Worm (Caenorhabditis elegans) whole organism, L3 larva: Measurements from ENCODE around the gene mrps-16.

Experiments
- aly-2 ChIP-seq: fragments of 150-350 bp; optimal IDR thresholded peaks from 2 replicates; lab custom pipeline; 2014; ENCODE audit warnings: missing biosample characterization, missing genetic modification characterization
- ama-1 ChIP-seq: fragments of 150-350 bp; optimal IDR thresholded peaks from 2 replicates; lab custom pipeline; 2018
- ceh-28 ChIP-seq: fragments of 150-350 bp; optimal IDR thresholded peaks from 2 replicates; lab custom pipeline; 2014; ENCODE audit warnings: missing biosample characterization, missing genetic modification reagents, missing genetic modification characterization
- ceh-82 ChIP-seq: fragments of 150-350 bp; optimal IDR thresholded peaks from 2 replicates; lab custom pipeline; 2014; ENCODE audit warnings: missing biosample characterization, missing genetic modification characterization
- egl-27 ChIP-seq: sonication (generic microtip); optimal IDR thresholded peaks from 4 replicates; lab custom pipeline; 2017; ENCODE audit warnings: missing biosample characterization, missing genetic modification reagents, missing genetic modification characterization
- elt-1 ChIP-seq: fragments of 150-350 bp; optimal IDR thresholded peaks from 2 replicates; lab custom pipeline; 2014; ENCODE audit warnings: missing biosample characterization, missing genetic modification characterization
- elt-3 ChIP-seq, 3 experiments: fragments of 150-350 bp in 1 of 3; sonication (generic microtip) in 2 of 3; optimal IDR thresholded peaks; 2 replicates in 2 of 3; 4 replicates in 1 of 3; lab custom pipeline; 2014 to 2017; ENCODE audit warnings: missing biosample characterization in 3 of 3, missing genetic modification characterization in 3 of 3
- fkh-10 ChIP-seq: sonication (generic microtip); optimal IDR thresholded peaks from 2 replicates; lab custom pipeline; 2017; ENCODE audit warnings: missing biosample characterization, missing genetic modification reagents, missing genetic modification characterization
- fkh-2 ChIP-seq: fragments of 150-350 bp; optimal IDR thresholded peaks from 2 replicates; lab custom pipeline; 2014; ENCODE audit warnings: missing biosample characterization, missing genetic modification reagents, missing genetic modification characterization
- fos-1 ChIP-seq: fragments of 150-350 bp; optimal IDR thresholded peaks from 2 replicates; lab custom pipeline; 2014; ENCODE audit warnings: missing biosample characterization, missing genetic modification characterization
- jun-1 ChIP-seq: fragments of 150-350 bp; optimal IDR thresholded peaks from 2 replicates; lab custom pipeline; 2014; ENCODE audit warnings: missing biosample characterization, missing genetic modification reagents, missing genetic modification characterization
- lin-15B ChIP-seq: fragments of 150-350 bp; optimal IDR thresholded peaks from 2 replicates; lab custom pipeline; 2014; ENCODE audit warnings: missing biosample characterization, missing genetic modification characterization
- lin-39 ChIP-seq: fragments of 150-350 bp; optimal IDR thresholded peaks from 2 replicates; lab custom pipeline; 2018; ENCODE audit warnings: missing biosample characterization, missing genetic modification reagents, missing genetic modification characterization
- mdl-1 ChIP-seq: fragments of 150-350 bp; optimal IDR thresholded peaks from 2 replicates; lab custom pipeline; 2014; ENCODE audit warnings: missing biosample characterization, missing genetic modification characterization
- mml-1 ChIP-seq: fragments of 150-350 bp; sonication (generic microtip); optimal IDR thresholded peaks from 3 replicates; lab custom pipeline; 2014; ENCODE audit warnings: missing biosample characterization, missing genetic modification characterization
- nfya-1 ChIP-seq: sonication (generic microtip); optimal IDR thresholded peaks from 2 replicates; lab custom pipeline; 2017; ENCODE audit warnings: missing genetic modification characterization, mild to moderate bottlenecking, missing compliant biosample characterization, antibody characterized with exemption, moderate library complexity; ENCODE audit not compliant: insufficient read depth
- nhr-12 ChIP-seq: fragments of 150-350 bp; optimal IDR thresholded peaks from 2 replicates; lab custom pipeline; 2014; ENCODE audit warnings: missing biosample characterization, missing genetic modification characterization
- nhr-23 ChIP-seq: fragments of 150-350 bp; optimal IDR thresholded peaks from 2 replicates; lab custom pipeline; 2014; ENCODE audit warnings: missing biosample characterization, missing genetic modification reagents, missing genetic modification characterization
- nhr-237 ChIP-seq: fragments of 150-350 bp; optimal IDR thresholded peaks from 2 replicates; lab custom pipeline; 2014; ENCODE audit warnings: missing biosample characterization, missing genetic modification characterization
- nhr-25 ChIP-seq: sonication (generic microtip); optimal IDR thresholded peaks from 2 replicates; lab custom pipeline; 2017; ENCODE audit warnings: missing biosample characterization, missing genetic modification characterization
- nhr-67 ChIP-seq: fragments of 150-350 bp; optimal IDR thresholded peaks from 2 replicates; lab custom pipeline; 2014; ENCODE audit warnings: missing biosample characterization, missing genetic modification characterization
- nhr-76 ChIP-seq: fragments of 150-350 bp; sonication (generic microtip); optimal IDR thresholded peaks from 5 replicates; lab custom pipeline; 2014; ENCODE audit warnings: missing biosample characterization, missing genetic modification characterization
- nhr-77 ChIP-seq: fragments of 150-350 bp; optimal IDR thresholded peaks from 2 replicates; lab custom pipeline; 2014; ENCODE audit warnings: missing biosample characterization, missing genetic modification characterization
- pqm-1 ChIP-seq: fragments of 150-350 bp; optimal IDR thresholded peaks from 2 replicates; lab custom pipeline; 2017; ENCODE audit warnings: missing biosample characterization, missing genetic modification characterization, inconsistent platforms
- sea-2 ChIP-seq: fragments of 150-350 bp; sonication (generic microtip); optimal IDR thresholded peaks from 4 replicates; lab custom pipeline; 2014; ENCODE audit warnings: missing biosample characterization, missing genetic modification reagents, missing genetic modification characterization
- snpc-4 ChIP-seq: fragments of 150-350 bp; optimal IDR thresholded peaks from 2 replicates; lab custom pipeline; 2014; ENCODE audit warnings: missing biosample characterization, missing genetic modification characterization
- unc-62 ChIP-seq: fragments of 150-350 bp; sonication (generic microtip); optimal IDR thresholded peaks from 4 replicates; lab custom pipeline; 2014; ENCODE audit warnings: missing biosample characterization, missing genetic modification reagents, missing genetic modification characterization
- zag-1 ChIP-seq: fragments of 150-350 bp; optimal IDR thresholded peaks from 2 replicates; lab custom pipeline; 2014; ENCODE audit warnings: missing biosample characterization, missing genetic modification characterization
- ztf-11 ChIP-seq: fragments of 150-350 bp; optimal IDR thresholded peaks from 2 replicates; lab custom pipeline; 2014; ENCODE audit warnings: missing biosample characterization, missing genetic modification characterization
- ztf-4 ChIP-seq: fragments of 150-350 bp; optimal IDR thresholded peaks from 2 replicates; lab custom pipeline; 2014; ENCODE audit warnings: missing biosample characterization, missing genetic modification characterization

mrps-16 gene

DNA sequence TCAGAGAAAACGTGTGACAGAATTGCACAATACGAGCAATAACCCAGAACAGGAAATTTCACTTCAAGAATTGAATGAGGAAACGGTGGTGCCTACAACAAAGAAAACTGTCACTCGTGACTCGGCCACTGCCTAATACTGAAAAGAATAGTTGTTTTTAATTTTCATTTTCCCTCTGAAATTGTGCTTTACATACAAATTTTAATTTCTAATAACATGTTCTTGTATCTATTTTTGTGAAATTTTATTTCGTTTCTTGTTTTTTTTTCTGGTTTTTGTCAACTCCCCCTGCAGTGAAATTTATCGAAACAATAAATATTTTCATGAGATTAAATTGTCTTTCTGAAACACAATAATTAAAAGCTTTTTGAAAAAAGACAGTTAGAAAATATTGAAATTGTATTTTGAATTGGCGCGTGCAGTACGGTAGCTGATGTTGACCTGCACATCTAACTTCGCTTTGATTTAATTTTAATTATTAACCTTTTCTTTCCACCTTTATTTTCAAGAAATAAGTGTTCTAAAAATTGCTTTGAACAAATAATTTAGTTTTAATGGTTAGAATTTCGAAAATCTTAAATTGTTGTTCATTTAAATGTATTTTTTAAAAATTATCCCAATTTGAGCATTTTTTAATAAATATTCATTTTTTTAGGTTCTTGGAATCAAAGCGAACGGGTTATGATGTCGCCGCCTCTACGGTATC lies 18.4 kb upstream of the mrps-16 start, which contains the start of gene daz-1:
Gene daz-1, plus strand, starts transcription at position 656 of the 706 bp plus-strand sequence.
- TF ChIP-seq zag-1 (tag; lab: Kevin White, UChicago) (no peak), mdl-1 (no peak), nhr-77 (tag; lab: Kevin White, UChicago) (no peak), ama-1 (no peak), egl-27 (no peak), ceh-82 (tag; lab: Kevin White, UChicago) (no peak), lin-15B (tag; lab: Kevin White, UChicago) (no peak), snpc-4 (no peak), fkh-10 (no peak), nhr-237 (no peak), elt-1 (tag; lab: Kevin White, UChicago) (no peak), nhr-76 (no peak), nhr-25 (tag; lab: Kevin White, UChicago) (no peak)

DNA sequence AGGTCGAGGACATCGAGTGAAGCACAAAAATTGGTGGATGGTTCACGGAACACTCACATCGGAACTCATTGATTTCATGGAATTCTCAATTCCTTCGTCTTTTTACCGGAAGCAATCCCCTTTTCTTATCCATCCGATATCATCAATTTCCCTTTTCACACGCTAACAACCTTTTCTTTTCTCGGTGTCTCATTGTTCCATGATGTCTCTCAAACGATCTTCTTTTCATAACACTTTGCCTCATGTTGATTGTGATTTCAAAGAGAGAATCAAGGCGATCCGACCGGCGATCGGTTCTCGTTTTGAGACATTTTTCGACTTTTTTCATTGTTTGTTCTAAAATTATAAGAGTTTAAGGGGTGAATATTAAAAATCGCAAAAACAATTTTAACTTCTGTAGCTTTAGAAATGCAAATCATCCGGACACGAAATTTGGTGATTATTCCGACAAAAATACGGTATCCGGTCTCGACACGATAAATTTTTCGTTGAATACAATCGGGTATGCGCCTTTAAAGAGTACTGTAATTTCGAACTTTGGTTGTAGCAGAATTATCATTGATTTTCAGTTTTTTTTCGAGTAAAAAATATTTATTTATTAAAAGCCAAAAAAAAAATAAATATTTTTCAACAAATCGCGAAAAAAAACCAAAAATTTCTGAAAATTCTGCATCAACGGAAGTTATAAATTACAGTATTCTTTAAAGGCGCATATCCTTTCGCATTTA lies 15.3 kb upstream of the mrps-16 start:
- TF ChIP-seq nhr-237 (no peak), ztf-11 (tag; lab: Kevin White, UChicago) (no peak), elt-3 (tag; optimal IDR thresholded peaks at IDR 0.05; lab: Kevin White, UChicago) (peak in 1 of 3 experiments; percentile 16), zag-1 (tag; lab: Kevin White, UChicago) (no peak), ceh-82 (tag; lab: Kevin White, UChicago) (no peak)

DNA sequence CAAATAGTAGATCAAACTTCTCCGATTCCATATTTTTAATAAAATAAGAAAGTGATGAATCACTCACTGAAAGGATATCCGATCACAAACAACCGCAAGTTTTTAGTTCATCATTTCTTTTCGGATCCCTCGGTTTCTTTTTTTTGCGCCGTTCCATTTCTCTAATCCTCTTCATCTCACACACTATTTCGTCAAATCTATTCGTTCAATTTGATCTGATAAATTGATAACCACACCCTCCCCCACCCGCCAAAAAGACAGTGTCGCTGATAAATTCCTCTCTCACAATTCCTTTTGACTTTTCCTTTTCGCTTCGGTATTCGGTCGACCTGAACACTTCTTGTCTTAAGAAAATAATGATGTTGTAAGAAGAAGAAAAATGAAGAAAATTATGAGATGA lies 14.6 kb upstream of the mrps-16 start:
- TF ChIP-seq elt-3 (tag; optimal IDR thresholded peaks at IDR 0.05; lab: Kevin White, UChicago) (peak in 1 of 3 experiments; percentile 80), nhr-23 (tag; lab: Kevin White, UChicago) (peak; percentile 12), nhr-25 (tag; lab: Kevin White, UChicago) (peak; percentile 38), mml-1 (no peak)

DNA sequence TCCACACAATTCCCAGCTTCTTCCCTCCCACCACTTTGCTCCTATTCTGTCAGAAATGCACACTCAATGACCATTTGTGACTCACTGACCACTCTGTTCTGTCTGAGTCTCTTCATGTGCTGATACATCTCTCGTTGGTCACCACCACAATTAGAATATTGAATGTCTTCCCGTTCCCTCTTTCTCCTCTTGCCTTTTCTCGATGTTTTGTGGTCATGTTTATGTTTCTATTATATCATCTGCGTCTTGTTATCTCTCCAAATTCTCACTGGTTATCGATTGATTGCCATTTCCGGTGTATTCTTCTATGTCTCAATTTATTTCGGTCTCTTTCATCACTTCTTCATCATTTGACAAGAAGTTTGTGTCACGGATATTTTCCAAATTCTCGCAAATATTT lies 13.3 kb upstream of the mrps-16 start:
- TF ChIP-seq fkh-2 (no peak), ceh-28 (tag; lab: Kevin White, UChicago) (peak; percentile 47), sea-2 (no peak), pqm-1 (tag; lab: Kevin White, UChicago) (peak; percentile 22)
- TF ChIP-seq, all 47 proteins: peak for 2

DNA sequence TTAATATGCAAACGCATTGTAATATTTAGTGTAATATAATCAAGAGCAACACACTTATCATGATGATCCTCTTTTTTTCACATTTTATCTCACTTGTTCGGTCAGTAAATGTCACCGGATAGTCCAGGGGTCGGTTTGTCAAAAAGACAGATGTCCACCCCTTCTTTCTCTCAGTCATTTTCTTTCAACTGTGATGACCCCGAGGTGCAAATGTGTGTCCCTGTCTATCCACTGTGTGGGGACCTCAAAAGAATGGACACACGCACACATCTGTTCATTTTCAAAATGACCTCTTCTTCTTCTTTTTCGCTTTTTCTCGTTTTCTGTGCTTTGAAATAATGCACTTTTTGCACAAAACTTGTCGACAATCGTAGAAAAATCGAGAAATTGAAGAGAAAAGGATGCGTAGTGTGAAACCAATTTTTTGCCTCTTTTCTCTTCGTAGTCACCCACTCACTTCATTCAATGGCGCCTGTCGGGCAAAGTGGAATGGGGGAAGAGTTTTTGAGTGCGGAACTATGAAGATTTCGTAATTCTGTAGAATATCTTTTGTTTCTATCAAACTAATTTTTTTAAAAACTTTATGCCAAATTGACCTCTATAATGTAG lies 10.4 kb upstream of the mrps-16 start:
- TF ChIP-seq lin-39 (tag; lab: Kevin White, UChicago), result peak; percentile 56
- no peak for TF ChIP-seq jun-1 (tag; lab: Kevin White, UChicago)
- TF ChIP-seq nfya-1 (tag; lab: Kevin White, UChicago), result peak; percentile 41
- no peak for TF ChIP-seq nhr-76
- TF ChIP-seq unc-62 (GFP tag; lab: Kevin White, UChicago), result peak; percentile 40
- peak; percentile 58 for TF ChIP-seq fkh-10

DNA sequence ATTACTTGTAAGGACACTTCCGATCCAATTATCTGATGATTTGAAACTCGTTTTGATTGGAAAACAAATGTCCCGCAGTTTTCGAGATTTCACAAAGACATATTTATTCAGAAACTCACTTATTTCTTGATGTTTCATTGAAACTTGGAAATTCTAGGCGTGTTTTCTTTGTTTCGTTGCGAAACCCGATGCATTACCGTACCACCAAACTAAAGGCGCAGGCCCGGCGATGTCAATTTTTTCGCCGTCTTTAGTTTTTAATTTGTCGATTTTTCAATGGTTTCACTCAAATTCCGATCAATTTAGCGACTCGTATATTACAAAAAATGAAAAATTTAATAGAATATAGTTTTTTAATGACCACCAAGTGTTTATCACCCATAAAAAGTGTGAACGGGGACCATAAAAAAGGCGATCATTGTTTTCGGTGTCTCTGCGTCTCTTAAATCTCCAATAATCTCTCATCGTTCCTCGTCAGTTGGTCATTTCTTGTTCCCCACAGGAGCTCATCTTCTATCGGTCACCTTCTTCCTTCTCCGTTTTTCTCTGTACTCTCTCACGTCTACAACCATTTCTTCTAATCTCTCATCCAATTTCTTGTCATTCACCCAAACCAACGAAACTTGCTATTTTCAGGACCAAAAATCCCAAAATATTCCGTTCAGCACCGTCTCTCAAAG lies 8.3 kb upstream of the mrps-16 start, which contains the start of gene clr-1:
Gene clr-1, plus strand, starts transcription at position 630 of the 680 bp plus-strand sequence.
- TF ChIP-seq nfya-1 (tag; lab: Kevin White, UChicago), result peak; percentile 7
- TF ChIP-seq fos-1 (tag; lab: Kevin White, UChicago), result no peak
- no peak for TF ChIP-seq jun-1 (tag; lab: Kevin White, UChicago)

DNA sequence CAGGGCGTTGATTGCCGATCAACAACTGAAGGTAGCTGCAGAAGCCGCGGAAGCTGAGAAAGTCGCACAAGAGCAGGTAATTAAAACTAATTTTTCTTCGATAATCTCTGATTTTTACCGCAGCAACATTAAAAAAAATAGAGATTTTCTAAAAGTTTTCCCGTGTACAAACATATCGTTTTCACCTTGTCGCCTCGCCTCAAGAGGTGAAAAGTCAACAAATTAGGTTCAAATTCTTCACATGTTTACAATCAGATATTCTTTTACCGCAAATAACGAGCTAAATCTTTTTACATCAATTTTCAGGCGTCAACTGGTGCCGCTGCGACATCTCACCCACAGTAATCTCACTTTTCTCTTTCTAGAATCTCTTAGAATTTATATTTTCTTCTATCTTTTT lies 773 bp downstream of the mrps-16 start, which contains the start of gene ilcr-2:
Gene ilcr-2, plus strand, starts transcription at position 301 of the 400 bp plus-strand sequence.
- TF ChIP-seq egl-27 (no peak), aly-2 (tag; lab: Kevin White, UChicago) (no peak), nhr-67 (tag; lab: Kevin White, UChicago) (no peak), fkh-2 (no peak), nhr-12 (no peak), lin-15B (tag; lab: Kevin White, UChicago) (no peak), snpc-4 (no peak), nhr-23 (tag; lab: Kevin White, UChicago) (no peak), ztf-4 (tag; lab: Kevin White, UChicago) (no peak), mdl-1 (no peak), nhr-25 (tag; lab: Kevin White, UChicago) (no peak), ceh-82 (tag; lab: Kevin White, UChicago) (no peak)
